Worm (Caenorhabditis elegans): Measurements from ENCODE around the gene F58G6.7.

ce11 chrIV:9613072-9613590, 41.0 kb upstream of the F58G6.7 start:
- TF ChIP-seq lin-39 (tag; optimal IDR thresholded peaks at IDR 0.05) (no peak), fos-1 (tag; optimal IDR thresholded peaks at IDR 0.05) (no peak), zag-1 (tag; optimal IDR thresholded peaks at IDR 0.05) (no peak), elt-1 (tag; optimal IDR thresholded peaks at IDR 0.05) (peak; percentile 92), lin-15B (tag; optimal IDR thresholded peaks at IDR 0.05) (no peak)

Data from whole organism, L3 larva.